Worm (Caenorhabditis elegans) whole organism, early embryonic: ENCODE data around the gene Y66A7A.7.

Source experiments
- B0310.2 ChIP-seq: sonication (generic microtip); optimal IDR thresholded peaks from 2 replicates; lab custom pipeline; 2016; ENCODE audit warnings: mild to moderate bottlenecking, missing genetic modification characterization, missing compliant biosample characterization
- F13C5.2 ChIP-seq: sonication (generic microtip); optimal IDR thresholded peaks from 2 replicates; lab custom pipeline; 2017; ENCODE audit warnings: mild to moderate bottlenecking, missing genetic modification characterization, inconsistent platforms, missing compliant biosample characterization
- aly-1 ChIP-seq: sonication (generic microtip); optimal IDR thresholded peaks from 2 replicates; lab custom pipeline; 2016; ENCODE audit warnings: missing genetic modification characterization, missing compliant biosample characterization
- ama-1 ChIP-seq: fragments of 150-350 bp; optimal IDR thresholded peaks from 2 replicates; lab custom pipeline; 2014
- ceh-13 ChIP-seq: fragments of 200-800 bp; sonication (Bioruptor generic); optimal IDR thresholded peaks from 2 replicates; lab custom pipeline; 2018; ENCODE audit warnings: mild to moderate bottlenecking, missing genetic modification characterization, missing compliant biosample characterization
- ceh-36 ChIP-seq: sonication (generic microtip); optimal IDR thresholded peaks from 2 replicates; lab custom pipeline; 2016; ENCODE audit warnings: missing genetic modification characterization, inconsistent platforms, missing compliant biosample characterization
- ets-7 ChIP-seq: sonication (generic microtip); optimal IDR thresholded peaks from 2 replicates; lab custom pipeline; 2016; ENCODE audit warnings: missing genotype, missing genetic modification characterization, missing compliant biosample characterization
- flt-1 ChIP-seq: fragments of 200-800 bp; sonication (Bioruptor generic); IDR thresholded peaks from 2 replicates; pipeline ENCODE4 v1.3.6; 2022; ENCODE audit warnings: missing genetic modification characterization, missing compliant biosample characterization
- hmbx-1 ChIP-seq: sonication (generic microtip); optimal IDR thresholded peaks from 2 replicates; lab custom pipeline; 2016; ENCODE audit warnings: mild to moderate bottlenecking, missing genetic modification characterization, missing compliant biosample characterization
- hmg-4 ChIP-seq: fragments of 200-800 bp; sonication (Bioruptor generic); optimal IDR thresholded peaks from 2 replicates; lab custom pipeline; 2018; ENCODE audit warnings: mild to moderate bottlenecking, missing genetic modification characterization, missing compliant biosample characterization
- hnd-1 ChIP-seq: sonication (generic microtip); optimal IDR thresholded peaks from 2 replicates; lab custom pipeline; 2016; ENCODE audit warnings: missing genetic modification characterization, missing compliant biosample characterization
- scrt-1 ChIP-seq: fragments of 200-800 bp; sonication (Bioruptor generic); IDR thresholded peaks from 2 replicates; pipeline ENCODE4 v1.3.6; 2022; ENCODE audit warnings: missing genetic modification characterization, missing compliant biosample characterization
- tbx-11 ChIP-seq: fragments of 200-800 bp; sonication (Bioruptor generic); IDR thresholded peaks from 2 replicates; pipeline ENCODE4 v1.3.6; 2022; ENCODE audit warnings: missing genetic modification characterization, missing compliant biosample characterization
- tbx-37 ChIP-seq: fragments of 200-800 bp; sonication (Bioruptor generic); conservative IDR thresholded peaks from 2 replicates; pipeline ENCODE4 v1.3.6; 2022; ENCODE audit warnings: missing genetic modification reagents, missing genetic modification characterization, missing compliant biosample characterization

DNA sequence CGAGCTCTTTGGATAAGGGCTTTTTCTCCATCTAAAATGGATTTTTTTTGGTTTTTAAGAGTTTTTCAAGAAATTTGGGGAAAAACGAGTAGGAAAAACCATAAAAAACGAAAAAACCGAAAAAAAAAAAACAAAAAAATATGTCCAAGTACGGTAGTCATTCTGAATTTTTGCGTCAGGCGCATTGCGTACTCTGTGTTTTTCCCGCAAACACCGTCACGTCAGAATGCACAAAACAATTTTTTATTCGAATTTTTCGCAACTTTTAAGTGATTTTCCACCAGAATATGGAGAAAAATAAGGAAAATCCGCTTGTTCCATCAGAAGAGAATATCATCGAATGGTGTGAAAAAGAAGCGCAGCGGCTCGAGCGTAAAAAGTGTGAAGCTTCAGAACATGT, 47.9 kb downstream of the Y66A7A.7 start, which contains the start of the genes Y66D12A.6 and ceh-92:
- no peak for TF ChIP-seq ama-1 (lab: Kevin White, UChicago)
- TF ChIP-seq ceh-13 (GFP tag; lab: Kevin White, UChicago) = no peak
- TF ChIP-seq tbx-37 = no peak
- no peak for TF ChIP-seq F13C5.2 (tag; lab: Kevin White, UChicago)
- no peak for TF ChIP-seq B0310.2
- no peak for TF ChIP-seq tbx-11 (GFP tag; lab: Robert Waterston, UW)
- no peak for TF ChIP-seq hmbx-1
- no peak for TF ChIP-seq aly-1
- no peak for TF ChIP-seq scrt-1
- TF ChIP-seq flt-1 (GFP tag; lab: Robert Waterston, UW) = no peak
- TF ChIP-seq hnd-1 = no peak
- TF ChIP-seq ets-7 (tag; lab: Kevin White, UChicago) = no peak
- TF ChIP-seq ceh-36 (tag; lab: Kevin White, UChicago) = no peak
- TF ChIP-seq hmg-4 (GFP tag; lab: Kevin White, UChicago) = no peak
